Worm (Caenorhabditis elegans): Measurements from ENCODE around the gene C11H1.7.

DNA sequence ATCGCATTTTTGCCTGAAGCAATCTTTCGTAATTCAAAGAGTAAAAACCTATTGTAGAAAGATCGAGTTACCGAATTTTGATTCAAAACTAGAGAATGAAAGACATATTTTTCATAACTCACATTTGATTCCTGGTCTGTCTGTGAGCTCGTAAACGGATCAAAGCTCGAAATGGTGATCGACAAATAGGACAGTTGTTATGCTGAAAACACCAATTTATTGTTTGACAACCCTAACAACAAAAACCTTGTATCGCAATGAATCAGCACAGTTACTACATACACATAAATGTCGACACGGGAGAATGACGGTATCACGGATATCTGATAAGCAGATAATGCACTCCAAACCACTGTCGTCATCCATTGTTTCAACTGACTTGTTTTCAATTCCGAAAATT, 17.6 kb upstream of the C11H1.7 start:
- TF ChIP-seq elt-1 (tag; optimal IDR thresholded peaks at IDR 0.05; ENCODE audit: borderline replicate concordance, insufficient read depth), result no peak
- no peak for TF ChIP-seq lin-13 (tag; optimal IDR thresholded peaks at IDR 0.05)
- no peak for TF ChIP-seq mab-5 (tag; optimal IDR thresholded peaks at IDR 0.05)
- TF ChIP-seq lin-32 (GFP tag; optimal IDR thresholded peaks at IDR 0.05), result no peak

All from whole organism, mixed stage, embryonic.